Fruit fly (Drosophila melanogaster) whole organism, wandering third instar larva: Measurements from ENCODE around the gene CG8066.

Experiments
- CG9705 ChIP-seq: fragments of 200-800 bp; sonication (Bioruptor generic); optimal IDR thresholded peaks from 2 replicates; lab custom pipeline; 2018; ENCODE audit warnings: missing biosample characterization, mild to moderate bottlenecking, missing genetic modification characterization
- CrebA ChIP-seq: fragments of 200-800 bp; sonication (Bioruptor generic); optimal IDR thresholded peaks from 2 replicates; lab custom pipeline; 2016; ENCODE audit warnings: missing biosample characterization, mild to moderate bottlenecking, missing genetic modification characterization, borderline replicate concordance
- GATAd ChIP-seq: sonication (Bioruptor generic); optimal IDR thresholded peaks from 2 replicates; lab custom pipeline; 2016; ENCODE audit warnings: missing biosample characterization, missing genetic modification characterization
- br ChIP-seq: fragments of 200-800 bp; sonication (Bioruptor generic); optimal IDR thresholded peaks from 2 replicates; lab custom pipeline; 2016; ENCODE audit warnings: missing biosample characterization, missing genetic modification characterization
- dsf ChIP-seq: sonication (Bioruptor generic); optimal IDR thresholded peaks from 2 replicates; lab custom pipeline; 2016; ENCODE audit warnings: missing biosample characterization, missing genetic modification characterization, borderline replicate concordance
- rgr ChIP-seq: fragments of 200-800 bp; sonication (Bioruptor generic); optimal IDR thresholded peaks from 3 replicates; lab custom pipeline; 2016; ENCODE audit warnings: missing biosample characterization, mild to moderate bottlenecking, missing genetic modification characterization
- sage ChIP-seq: fragments of 200-800 bp; sonication (Bioruptor generic); optimal IDR thresholded peaks from 2 replicates; lab custom pipeline; 2016; ENCODE audit warnings: missing biosample characterization, mild to moderate bottlenecking, missing genetic modification characterization
- sv ChIP-seq: fragments of 200-800 bp; sonication (Bioruptor generic); optimal IDR thresholded peaks from 3 replicates; lab custom pipeline; 2016; ENCODE audit warnings: missing biosample characterization, missing genetic modification characterization

The CG8066 gene

dm6 chr3R:14520749-14521148 is 47.9 kb downstream of the CG8066 start, which contains the start of gene Cyp313a1:
Cyp313a1 (plus strand) TSS chr3R:14521049.
- TF ChIP-seq GATAd (GFP tag; lab: Kevin White, UChicago): no peak
- no peak for TF ChIP-seq br (GFP tag; lab: Kevin White, UChicago)
- no peak for TF ChIP-seq CrebA (GFP tag; lab: Kevin White, UChicago)
- no peak for TF ChIP-seq rgr
- TF ChIP-seq sv: no peak
- no peak for TF ChIP-seq CG9705
- no peak for TF ChIP-seq dsf (GFP tag; lab: Kevin White, UChicago)
- no peak for TF ChIP-seq sage (GFP tag; lab: Kevin White, UChicago)
